Fruit fly (Drosophila melanogaster): ENCODE measurements around the gene CG18814.

CG18814 gene

dm6 chr3L:16381184-16381797, 11.7 kb downstream of the CG18814 start, which contains the start of gene Agpat4 (continued):
- TF ChIP-seq insv (GFP tag; optimal IDR thresholded peaks at IDR 0.05), result peak in 1 of 2 experiments; percentile 64
- no peak for TF ChIP-seq tx (GFP tag; optimal IDR thresholded peaks at IDR 0.05)
- peak; percentile 15 for TF ChIP-seq CG2116 (GFP tag; optimal IDR thresholded peaks at IDR 0.05)
- peak; percentile 34 for TF ChIP-seq Hmr (GFP tag; optimal IDR thresholded peaks at IDR 0.05)
- TF ChIP-seq stwl (tag; optimal IDR thresholded peaks at IDR 0.05), result peak; percentile 74
- no peak for TF ChIP-seq D (optimal IDR thresholded peaks at IDR 0.05)
- no peak for TF ChIP-seq D (GFP tag; optimal IDR thresholded peaks at IDR 0.05)
- TF ChIP-seq HmgZ (tag; optimal IDR thresholded peaks at IDR 0.05), result peak; percentile 52
- no peak for TF ChIP-seq Dip2 (GFP tag; IDR thresholded peaks at IDR 0.05)
- peak; percentile 21 for TF ChIP-seq pros (GFP tag; optimal IDR thresholded peaks at IDR 0.05)

dm6 chr3L:16383056-16383455, 13.4 kb downstream of the CG18814 start:
- TF ChIP-seq MESR4 (GFP tag; optimal IDR thresholded peaks at IDR 0.05) (no peak), Pdp1 (GFP tag; optimal IDR thresholded peaks at IDR 0.05) (peak in 1 of 2 experiments; percentile 87), ase (GFP tag; IDR thresholded peaks at IDR 0.05) (no peak), CG9817 (tag; optimal IDR thresholded peaks at IDR 0.05) (no peak), CG18476 (GFP tag; optimal IDR thresholded peaks at IDR 0.05) (no peak), Hand (GFP tag; optimal IDR thresholded peaks at IDR 0.05) (no peak), CG10209 (GFP tag; optimal IDR thresholded peaks at IDR 0.05) (no peak), z (GFP tag; IDR thresholded peaks at IDR 0.05) (no peak), grn (GFP tag; optimal IDR thresholded peaks at IDR 0.05) (peak; percentile 20), exex (tag; optimal IDR thresholded peaks at IDR 0.05) (peak; percentile 79), Dip2 (GFP tag; IDR thresholded peaks at IDR 0.05) (no peak), chinmo (GFP tag; IDR thresholded peaks at IDR 0.05; ENCODE audit: partially characterized antibody) (0 out of 4 replicates have a peak, but pooled peaks have one; percentile 30), CG11504 (tag; optimal IDR thresholded peaks at IDR 0.05) (no peak)

- TF ChIP-seq exex (tag; optimal IDR thresholded peaks at IDR 0.05) (peak; percentile 61), mirr (GFP tag; optimal IDR thresholded peaks at IDR 0.05) (peak; percentile 27), Med (GFP tag) (peak; percentile 71), Dref (GFP tag; IDR thresholded peaks at IDR 0.05) (peak; percentile 9; the same call in 1 of the 2 replicates), CG10543 (GFP tag; optimal IDR thresholded peaks at IDR 0.05) (peak; percentile 11), sug (tag; optimal IDR thresholded peaks at IDR 0.05) (peak; percentile 66), CG11560 (tag; IDR thresholded peaks at IDR 0.05) (0 out of 3 replicates have a peak, but pooled peaks have one; percentile 25), sens (GFP tag) (peak; percentile 44), CG2678 (tag; optimal IDR thresholded peaks at IDR 0.05) (peak; percentile 3), CG30403 (GFP tag; optimal IDR thresholded peaks at IDR 0.05) (no peak), Drgx (GFP tag; IDR thresholded peaks at IDR 0.05) (peak; percentile 44; the same call in 1 of the 2 replicates), nom (GFP tag; optimal IDR thresholded peaks at IDR 0.05) (peak; percentile 49), Pdp1 (GFP tag; optimal IDR thresholded peaks at IDR 0.05) (peak in 1 of 2 experiments; percentile 13), CG1602 (GFP tag; optimal IDR thresholded peaks at IDR 0.05) (no peak), salm (tag; optimal IDR thresholded peaks at IDR 0.05) (no peak), CG12391 (tag; optimal IDR thresholded peaks at IDR 0.05) (no peak), kah (GFP tag; optimal IDR thresholded peaks at IDR 0.05) (peak; percentile 40), ro (GFP tag; IDR thresholded peaks at IDR 0.05) (0 out of 2 replicates have a peak, but pooled peaks have one; percentile 11), CG14014 (GFP tag; IDR thresholded peaks at IDR 0.05) (0 out of 2 replicates have a peak, but pooled peaks have one; percentile 6)
Observed at dm6 chr3L:16384145-16384705, 14.6 kb downstream of the CG18814 start.

Measured in whole organism, embryonic.